Fruit fly (Drosophila melanogaster): ENCODE measurements around the gene Edg91.

dm6 chr3R:17612587-17612986 is 1.3 kb upstream of the Edg91 start, which contains the start of gene CG34281:
- TF ChIP-seq Snoo (tag; optimal IDR thresholded peaks at IDR 0.05): no peak
- no peak for TF ChIP-seq CG15710 (tag; optimal IDR thresholded peaks at IDR 0.05)
- TF ChIP-seq fd96Ca (GFP tag; IDR thresholded peaks at IDR 0.05): no peak
- TF ChIP-seq gl (tag; optimal IDR thresholded peaks at IDR 0.05): no peak
- TF ChIP-seq CG32121 (GFP tag; IDR thresholded peaks at IDR 0.05): no peak
- TF ChIP-seq D1 (tag; optimal IDR thresholded peaks at IDR 0.05): no peak
- no peak for TF ChIP-seq EcR (GFP tag; optimal IDR thresholded peaks at IDR 0.05)
- no peak for TF ChIP-seq CG4496 (GFP tag; IDR thresholded peaks at IDR 0.05)
- no peak for TF ChIP-seq CG10348 (GFP tag; IDR thresholded peaks at IDR 0.05)
- TF ChIP-seq CG17806 (tag; optimal IDR thresholded peaks at IDR 0.05): no peak
- TF ChIP-seq CG13204 (GFP tag; optimal IDR thresholded peaks at IDR 0.05): no peak
